Fruit fly (Drosophila melanogaster) whole organism, pupa: Measurements from ENCODE around the gene PH4alphaSG2.

Source experiments
- CG12605 ChIP-seq: fragments of 200-800 bp; sonication (Bioruptor generic); IDR thresholded peaks from 2 replicates; pipeline ENCODE4 v1.3.6; 2022; ENCODE audit warnings: missing biosample characterization, missing genetic modification characterization
- CG13204 ChIP-seq: fragments of 200-800 bp; sonication (Bioruptor generic); optimal IDR thresholded peaks from 2 replicates; lab custom pipeline; 2018; ENCODE audit warnings: missing biosample characterization, mild to moderate bottlenecking, missing genetic modification characterization, moderate library complexity
- CG17806 ChIP-seq: fragments of 200-800 bp; sonication (Bioruptor generic); optimal IDR thresholded peaks from 2 replicates; lab custom pipeline; 2018; ENCODE audit warnings: missing biosample characterization, mild to moderate bottlenecking, missing genetic modification characterization, moderate library complexity
- CG4496 ChIP-seq: fragments of 200-800 bp; sonication (Bioruptor generic); IDR thresholded peaks from 3 replicates; pipeline ENCODE4 v1.3.6; 2022; ENCODE audit warnings: missing biosample characterization, missing genetic modification characterization
- CG8159 ChIP-seq: fragments of 200-800 bp; sonication (Bioruptor generic); optimal IDR thresholded peaks from 3 replicates; lab custom pipeline; 2018; ENCODE audit warnings: missing biosample characterization, mild to moderate bottlenecking, missing genetic modification characterization, moderate library complexity
- CG8301 ChIP-seq: fragments of 200-800 bp; sonication (Bioruptor generic); optimal IDR thresholded peaks from 2 replicates; lab custom pipeline; 2018; ENCODE audit warnings: missing biosample characterization, mild to moderate bottlenecking, missing genetic modification characterization
- D1 ChIP-seq: fragments of 200-800 bp; sonication (Bioruptor generic); optimal IDR thresholded peaks from 2 replicates; lab custom pipeline; 2018; ENCODE audit warnings: missing biosample characterization, mild to moderate bottlenecking, missing genetic modification characterization, moderate library complexity
- Snoo ChIP-seq: fragments of 200-800 bp; sonication (Bioruptor generic); optimal IDR thresholded peaks from 3 replicates; lab custom pipeline; 2017; ENCODE audit warnings: missing biosample characterization, mild to moderate bottlenecking, missing genetic modification characterization, inconsistent platforms
- fd96Ca ChIP-seq: fragments of 200-800 bp; sonication (Bioruptor generic); IDR thresholded peaks from 3 replicates; pipeline ENCODE4 v1.3.6; 2022; ENCODE audit warnings: missing biosample characterization, missing genetic modification characterization
- rn ChIP-seq: fragments of 200-800 bp; sonication (Bioruptor generic); IDR thresholded peaks from 2 replicates; pipeline ENCODE4 v1.3.6; 2022; ENCODE audit warnings: missing biosample characterization, missing genetic modification characterization

dm6 chr3R:30467062-30467461, 22.8 kb upstream of the PH4alphaSG2 start:
- TF ChIP-seq CG8159 (tag; lab: Kevin White, UChicago), result no peak
- TF ChIP-seq fd96Ca, result no peak
- TF ChIP-seq CG13204 (GFP tag; lab: Kevin White, UChicago), result no peak
- no peak for TF ChIP-seq D1 (tag; lab: Kevin White, UChicago)
- TF ChIP-seq CG12605 (GFP tag; lab: Robert Waterston, UW), result no peak
- TF ChIP-seq Snoo (tag; lab: Kevin White, UChicago), result no peak
- TF ChIP-seq CG4496 (GFP tag; lab: Robert Waterston, UW), result no peak
- TF ChIP-seq CG8301 (tag; lab: Kevin White, UChicago), result no peak
- no peak for TF ChIP-seq rn
- TF ChIP-seq CG17806, result no peak
